Worm (Caenorhabditis elegans) whole organism, L4/young adult: ENCODE results near the gene sdz-21.

Experiments
- W03F9.2 ChIP-seq: fragments of 150-350 bp; optimal IDR thresholded peaks from 2 replicates; lab custom pipeline; 2014; ENCODE audit warnings: missing biosample characterization, missing genetic modification characterization
- him-1 ChIP-seq: sonication (generic microtip); optimal IDR thresholded peaks from 2 replicates; lab custom pipeline; 2016; ENCODE audit warnings: missing genotype, missing genetic modification reagents, missing genetic modification characterization, missing compliant biosample characterization

DNA sequence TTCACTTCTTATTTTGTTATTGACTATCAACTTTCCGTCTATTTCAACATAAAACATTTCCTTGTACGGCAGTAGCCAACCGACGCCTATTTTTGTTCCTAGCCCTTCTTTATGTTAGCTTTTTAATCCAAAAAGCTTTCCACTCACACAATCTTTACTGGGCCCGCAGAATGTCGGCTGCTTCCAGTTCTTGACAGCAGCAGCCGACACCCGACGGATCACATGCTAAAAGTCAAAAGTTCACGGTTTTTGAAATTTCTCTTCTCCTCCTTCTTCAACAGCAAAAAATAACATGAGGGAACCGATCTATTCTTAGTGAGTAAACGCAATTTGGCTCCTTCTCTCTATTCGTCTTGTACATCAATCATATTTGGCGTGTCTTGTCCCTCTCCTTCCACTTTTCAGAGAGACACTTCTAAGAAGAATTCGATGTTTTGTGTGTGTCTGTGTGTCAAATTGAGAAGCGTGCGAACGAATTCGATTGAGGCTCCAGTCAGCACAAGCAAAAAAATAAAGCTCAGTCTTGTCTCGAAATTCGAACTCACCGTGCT is 24.3 kb downstream of the sdz-21 start:
- no peak for TF ChIP-seq W03F9.2 (tag; lab: Kevin White, UChicago)
- no peak for TF ChIP-seq him-1
